Fruit fly (Drosophila melanogaster) whole organism, prepupa: ENCODE data around the gene mod.

ENCODE experiments used
- Blimp-1 ChIP-seq: fragments of 200-800 bp; sonication (Bioruptor generic); optimal IDR thresholded peaks from 3 replicates; lab custom pipeline; 2017; ENCODE audit warnings: missing biosample characterization, missing genetic modification characterization, mild to moderate bottlenecking, moderate library complexity, missing genetic modification reagents
- CG10631 ChIP-seq: fragments of 200-800 bp; sonication (Bioruptor generic); optimal IDR thresholded peaks from 2 replicates; lab custom pipeline; 2016; ENCODE audit warnings: missing biosample characterization, missing genetic modification characterization
- CG16779 ChIP-seq: fragments of 200-800 bp; sonication (Bioruptor generic); optimal IDR thresholded peaks from 3 replicates; lab custom pipeline; 2017; ENCODE audit warnings: missing biosample characterization, mild to moderate bottlenecking, missing genetic modification characterization
- CG32006 ChIP-seq: fragments of 200-800 bp; sonication (Bioruptor generic); optimal IDR thresholded peaks from 3 replicates; lab custom pipeline; 2017; ENCODE audit warnings: missing biosample characterization, mild to moderate bottlenecking, missing genetic modification characterization
- CG34406 ChIP-seq: fragments of 200-800 bp; sonication (Bioruptor generic); optimal IDR thresholded peaks from 3 replicates; lab custom pipeline; 2016; ENCODE audit warnings: missing biosample characterization, missing genetic modification characterization
- CG6163 ChIP-seq: fragments of 200-800 bp; sonication (Bioruptor generic); IDR thresholded peaks from 3 replicates; pipeline ENCODE4 v1.3.6; 2022; ENCODE audit warnings: missing biosample characterization, missing genetic modification characterization
- CG6792 ChIP-seq: fragments of 200-800 bp; sonication (Bioruptor generic); optimal IDR thresholded peaks from 3 replicates; lab custom pipeline; 2016; ENCODE audit warnings: missing biosample characterization, missing genetic modification characterization
- CG6854 ChIP-seq: fragments of 200-800 bp; sonication (Bioruptor generic); optimal IDR thresholded peaks from 2 replicates; lab custom pipeline; 2017; ENCODE audit warnings: missing biosample characterization, mild to moderate bottlenecking, missing genetic modification characterization
- CG8632 ChIP-seq: fragments of 200-800 bp; sonication (Bioruptor generic); optimal IDR thresholded peaks from 3 replicates; lab custom pipeline; 2016; ENCODE audit warnings: missing biosample characterization, missing genetic modification characterization
- CG9139 ChIP-seq: fragments of 200-800 bp; sonication (Bioruptor generic); optimal IDR thresholded peaks from 3 replicates; lab custom pipeline; 2017; ENCODE audit warnings: missing biosample characterization, mild to moderate bottlenecking, missing genetic modification characterization
- Eip78C ChIP-seq: fragments of 200-800 bp; sonication (Bioruptor generic); peaks from one replicate; lab custom pipeline; 2016; ENCODE audit warnings: missing biosample characterization, missing genetic modification characterization
- Eip93F ChIP-seq: fragments of 200-800 bp; sonication (Bioruptor generic); optimal IDR thresholded peaks from 2 replicates; lab custom pipeline; 2016; ENCODE audit warnings: missing biosample characterization, mild to moderate bottlenecking, missing genetic modification characterization
- Ets21C ChIP-seq: fragments of 200-800 bp; sonication (Bioruptor generic); optimal IDR thresholded peaks from 3 replicates; lab custom pipeline; 2016; ENCODE audit warnings: missing biosample characterization, missing genetic modification characterization
- Hr38 ChIP-seq: sonication (Bioruptor generic); optimal IDR thresholded peaks from 2 replicates; lab custom pipeline; 2016; ENCODE audit warnings: missing biosample characterization, missing genetic modification characterization
- Hr39 ChIP-seq: fragments of 200-800 bp; sonication (Bioruptor generic); optimal IDR thresholded peaks from 2 replicates; lab custom pipeline; 2016; ENCODE audit warnings: missing biosample characterization, missing genetic modification characterization
- Hr4 ChIP-seq: fragments of 200-800 bp; sonication (Bioruptor generic); optimal IDR thresholded peaks from 3 replicates; lab custom pipeline; 2016; ENCODE audit warnings: missing biosample characterization, missing genetic modification characterization
- Lpt ChIP-seq: fragments of 200-800 bp; sonication (Bioruptor generic); optimal IDR thresholded peaks from 3 replicates; lab custom pipeline; 2016; ENCODE audit warnings: missing biosample characterization, missing genetic modification characterization
- OdsH ChIP-seq: fragments of 200-800 bp; sonication (Bioruptor generic); optimal IDR thresholded peaks from 3 replicates; lab custom pipeline; 2016; ENCODE audit warnings: missing biosample characterization, missing genetic modification characterization
- Smox ChIP-seq: fragments of 200-800 bp; sonication (Bioruptor generic); optimal IDR thresholded peaks from 3 replicates; lab custom pipeline; 2016; ENCODE audit warnings: missing biosample characterization, missing genetic modification characterization
- Sox102F ChIP-seq: fragments of 200-800 bp; sonication (Bioruptor generic); optimal IDR thresholded peaks from 2 replicates; lab custom pipeline; 2016; ENCODE audit warnings: missing biosample characterization, mild to moderate bottlenecking, missing genetic modification characterization
- achi ChIP-seq: fragments of 200-800 bp; sonication (Bioruptor generic); optimal IDR thresholded peaks from 3 replicates; lab custom pipeline; 2016; ENCODE audit warnings: missing biosample characterization, missing genetic modification characterization
- acj6 ChIP-seq: fragments of 200-800 bp; sonication (Bioruptor generic); optimal IDR thresholded peaks from 3 replicates; lab custom pipeline; 2016; ENCODE audit warnings: missing biosample characterization, missing genetic modification characterization
- cyc ChIP-seq: fragments of 200-800 bp; sonication (Bioruptor generic); optimal IDR thresholded peaks from 3 replicates; lab custom pipeline; 2016; ENCODE audit warnings: missing biosample characterization, missing genetic modification characterization
- dac ChIP-seq: fragments of 200-800 bp; sonication (Bioruptor generic); optimal IDR thresholded peaks from 2 replicates; lab custom pipeline; 2017; ENCODE audit warnings: missing biosample characterization, mild to moderate bottlenecking, missing genetic modification characterization
- esn ChIP-seq: fragments of 200-800 bp; sonication (Bioruptor generic); optimal IDR thresholded peaks from 2 replicates; lab custom pipeline; 2016; ENCODE audit warnings: missing biosample characterization, mild to moderate bottlenecking, missing genetic modification characterization, moderate library complexity
- fd59A ChIP-seq: fragments of 200-800 bp; sonication (Bioruptor generic); optimal IDR thresholded peaks from 2 replicates; lab custom pipeline; 2017; ENCODE audit warnings: missing biosample characterization, mild to moderate bottlenecking, missing genetic modification characterization, missing genetic modification reagents
- fd85E ChIP-seq: fragments of 200-800 bp; sonication (Bioruptor generic); optimal IDR thresholded peaks from 3 replicates; lab custom pipeline; 2016; ENCODE audit warnings: missing biosample characterization, missing genetic modification characterization
- lz ChIP-seq: fragments of 200-800 bp; sonication (Bioruptor generic); optimal IDR thresholded peaks from 3 replicates; lab custom pipeline; 2016; ENCODE audit warnings: missing biosample characterization, missing genetic modification characterization
- pdm3 ChIP-seq: fragments of 200-800 bp; sonication (Bioruptor generic); optimal IDR thresholded peaks from 3 replicates; lab custom pipeline; 2016; ENCODE audit warnings: missing biosample characterization, missing genetic modification characterization
- salr ChIP-seq, 2 experiments: fragments of 200-800 bp; sonication (Bioruptor generic); optimal IDR thresholded peaks; 3 replicates each; lab custom pipeline; 2016 to 2018; ENCODE audit warnings: missing biosample characterization in 2 of 2, missing genetic modification characterization in 2 of 2, mild to moderate bottlenecking in 1 of 2
- spab ChIP-seq: fragments of 200-800 bp; sonication (Bioruptor generic); optimal IDR thresholded peaks from 2 replicates; lab custom pipeline; 2017; ENCODE audit warnings: missing biosample characterization, mild to moderate bottlenecking, missing genetic modification characterization, missing genetic modification reagents
- svp ChIP-seq: fragments of 200-800 bp; sonication (Bioruptor generic); peaks from one replicate; lab custom pipeline; 2016; ENCODE audit warnings: missing biosample characterization, missing genetic modification characterization
- topi ChIP-seq: fragments of 200-800 bp; sonication (Bioruptor generic); optimal IDR thresholded peaks from 3 replicates; lab custom pipeline; 2016; ENCODE audit warnings: missing biosample characterization, missing genetic modification characterization
- vri ChIP-seq: fragments of 200-800 bp; sonication (Bioruptor generic); optimal IDR thresholded peaks from 3 replicates; lab custom pipeline; 2016; ENCODE audit warnings: missing biosample characterization, mild to moderate bottlenecking, missing genetic modification characterization

The mod gene

DNA sequence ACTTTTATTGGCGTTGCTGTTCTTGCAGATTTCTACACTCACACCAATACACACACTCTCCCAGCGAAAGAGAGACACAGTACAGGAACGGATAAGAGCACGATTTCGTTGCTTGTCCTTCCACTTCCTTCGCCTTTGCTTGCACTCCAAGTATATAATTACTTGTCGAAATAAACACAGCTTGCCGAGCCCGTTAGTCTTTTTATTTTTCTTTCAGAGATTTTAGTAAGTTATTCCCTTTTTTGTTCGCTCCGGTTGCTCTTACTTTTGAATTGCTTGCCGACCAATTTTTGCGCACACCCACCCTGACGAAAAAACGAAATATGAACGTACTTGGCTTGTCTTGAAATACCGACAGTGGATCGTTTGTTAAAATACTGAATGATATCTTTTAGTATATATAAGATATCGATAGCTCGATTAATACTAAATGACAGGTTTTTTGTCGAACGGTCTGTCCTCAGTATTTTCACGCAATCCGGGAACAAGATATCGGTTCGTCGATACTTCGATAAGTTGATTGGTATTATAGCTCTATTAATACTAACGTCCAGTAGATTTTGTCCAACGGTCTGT lies 16.3 kb downstream of the mod start, which contains the start of gene Map205 (continued):
- TF ChIP-seq Eip78C (GFP tag; lab: Kevin White, UChicago) (peak; percentile 89), pdm3 (GFP tag; lab: Kevin White, UChicago) (no peak), esn (GFP tag; lab: Kevin White, UChicago) (peak; percentile 34), topi (peak; percentile 8), lz (GFP tag; lab: Kevin White, UChicago) (no peak), Hr39 (GFP tag; lab: Kevin White, UChicago) (no peak), CG6854 (peak; percentile 84), Blimp-1 (GFP tag; lab: Kevin White, UChicago) (no peak), Sox102F (GFP tag; lab: Kevin White, UChicago) (peak; percentile 38), fd59A (no peak), salr (GFP tag; optimal IDR thresholded peaks at IDR 0.05; lab: Kevin White, UChicago) (no peak), Ets21C (GFP tag; lab: Kevin White, UChicago) (no peak), Hr38 (GFP tag; lab: Kevin White, UChicago) (no peak), Lpt (GFP tag; lab: Kevin White, UChicago) (no peak), CG16779 (tag; lab: Kevin White, UChicago) (no peak), CG9139 (GFP tag; lab: Kevin White, UChicago) (no peak), CG32006 (no peak), CG34406 (GFP tag; lab: Kevin White, UChicago) (no peak), OdsH (GFP tag; lab: Kevin White, UChicago) (no peak), CG6163 (no peak), Hr4 (GFP tag; lab: Kevin White, UChicago) (no peak), acj6 (GFP tag; lab: Kevin White, UChicago) (no peak), fd85E (no peak), Eip93F (GFP tag; lab: Kevin White, UChicago) (peak; percentile 30), CG6792 (GFP tag; lab: Kevin White, UChicago) (no peak), achi (no peak), cyc (no peak), dac (GFP tag; lab: Kevin White, UChicago) (no peak), spab (no peak), CG10631 (GFP tag; lab: Kevin White, UChicago) (no peak), svp (GFP tag; lab: Kevin White, UChicago) (no peak), Smox (peak; percentile 3), CG8632 (GFP tag; lab: Kevin White, UChicago) (no peak), vri (GFP tag; lab: Kevin White, UChicago) (peak; percentile 54)
